Worm (Caenorhabditis elegans) whole organism, L1 larva: ENCODE data around the gene R02F11.10.

Experiments
- C16A3.4 ChIP-seq: fragments of 150-350 bp; optimal IDR thresholded peaks from 2 replicates; lab custom pipeline; 2014; ENCODE audit warnings: missing biosample characterization, missing genetic modification characterization
- C34B4.2 ChIP-seq: sonication (generic microtip); optimal IDR thresholded peaks from 2 replicates; lab custom pipeline; 2017; ENCODE audit warnings: mild to moderate bottlenecking, missing genetic modification characterization, missing compliant biosample characterization
- F16B12.6 ChIP-seq: fragments of 150-350 bp; optimal IDR thresholded peaks from 2 replicates; lab custom pipeline; 2014; ENCODE audit warnings: missing biosample characterization, missing genetic modification characterization
- Y116A8C.19 ChIP-seq: sonication (generic microtip); optimal IDR thresholded peaks from 2 replicates; lab custom pipeline; 2016; ENCODE audit warnings: missing compliant biosample characterization, missing genetic modification characterization, borderline replicate concordance
- aha-1 ChIP-seq: fragments of 150-350 bp; optimal IDR thresholded peaks from 2 replicates; lab custom pipeline; 2014; ENCODE audit warnings: missing biosample characterization, missing genetic modification characterization
- alr-1 ChIP-seq: fragments of 200-800 bp; sonication (Bioruptor generic); optimal IDR thresholded peaks from 2 replicates; lab custom pipeline; 2018; ENCODE audit warnings: borderline replicate concordance, mild to moderate bottlenecking, missing genetic modification characterization, missing compliant biosample characterization
- aly-2 ChIP-seq: fragments of 150-350 bp; optimal IDR thresholded peaks from 2 replicates; lab custom pipeline; 2014; ENCODE audit warnings: missing biosample characterization, missing genetic modification characterization
- ceh-63 ChIP-seq: fragments of 200-800 bp; sonication (Bioruptor generic); optimal IDR thresholded peaks from 2 replicates; lab custom pipeline; 2018; ENCODE audit warnings: mild to moderate bottlenecking, missing genetic modification characterization, missing compliant biosample characterization
- ceh-82 ChIP-seq, 3 experiments: fragments of 150-350 bp in 1 of 3; sonication (generic microtip) in 2 of 3; optimal IDR thresholded peaks; 2 replicates each; lab custom pipeline; 2014 to 2017; ENCODE audit warnings: missing biosample characterization in 3 of 3, missing genetic modification characterization in 3 of 3
- ceh-88 ChIP-seq: fragments of 200-800 bp; sonication (Bioruptor generic); IDR thresholded peaks from 2 replicates; pipeline ENCODE4 v1.3.6; 2022; ENCODE audit warnings: missing genetic modification characterization, missing compliant biosample characterization
- ceh-90 ChIP-seq: sonication (generic microtip); optimal IDR thresholded peaks from 2 replicates; lab custom pipeline; 2016; ENCODE audit warnings: missing genetic modification characterization, missing compliant biosample characterization
- dsc-1 ChIP-seq: sonication (generic microtip); optimal IDR thresholded peaks from 2 replicates; lab custom pipeline; 2016; ENCODE audit warnings: mild to moderate bottlenecking, missing genetic modification characterization, missing compliant biosample characterization
- efl-1 ChIP-seq, 4 experiments: fragments of 150-350 bp; optimal IDR thresholded peaks in 3 of 4; peaks in 1 of 4; 1 replicate in 1 of 4; 2 replicates in 3 of 4; lab custom pipeline; 2014; ENCODE audit warnings: missing biosample characterization in 2 of 4, missing genetic modification characterization in 2 of 4, missing genetic modification reagents in 2 of 4
- efl-3 ChIP-seq: fragments of 200-800 bp; sonication (Bioruptor generic); optimal IDR thresholded peaks from 2 replicates; lab custom pipeline; 2018; ENCODE audit warnings: mild to moderate bottlenecking, missing genetic modification characterization, missing compliant biosample characterization
- egl-13 ChIP-seq: sonication (generic microtip); optimal IDR thresholded peaks from 2 replicates; lab custom pipeline; 2016; ENCODE audit warnings: missing genotype, missing genetic modification reagents, missing genetic modification characterization, missing compliant biosample characterization
- elt-2 ChIP-seq: sonication (generic microtip); optimal IDR thresholded peaks from 2 replicates; lab custom pipeline; 2016; ENCODE audit warnings: missing genetic modification characterization, mild to moderate bottlenecking, inconsistent platforms, missing compliant biosample characterization, missing genetic modification reagents
- elt-3 ChIP-seq, 6 experiments: fragments of 150-350 bp in 1 of 6; sonication (generic microtip); optimal IDR thresholded peaks; 2 replicates each; lab custom pipeline; 2017 to 2018; ENCODE audit warnings: missing biosample characterization in 6 of 6, missing genetic modification characterization in 6 of 6, inconsistent platforms in 1 of 6
- fkh-8 ChIP-seq: sonication (generic microtip); optimal IDR thresholded peaks from 2 replicates; lab custom pipeline; 2016; ENCODE audit warnings: mild to moderate bottlenecking, missing genetic modification characterization, missing compliant biosample characterization
- fos-1 ChIP-seq: fragments of 150-350 bp; optimal IDR thresholded peaks from 2 replicates; lab custom pipeline; 2014; ENCODE audit warnings: missing biosample characterization, missing genetic modification characterization
- hlh-17 ChIP-seq: fragments of 200-800 bp; sonication (Bioruptor generic); optimal IDR thresholded peaks from 2 replicates; lab custom pipeline; 2018; ENCODE audit warnings: missing genetic modification characterization, mild to moderate bottlenecking, missing compliant biosample characterization, moderate library complexity, borderline replicate concordance
- hlh-4 ChIP-seq: sonication (generic microtip); optimal IDR thresholded peaks from 2 replicates; lab custom pipeline; 2016; ENCODE audit warnings: mild to moderate bottlenecking, missing genetic modification characterization, missing compliant biosample characterization
- hpl-2 ChIP-seq: fragments of 150-350 bp; optimal IDR thresholded peaks from 2 replicates; lab custom pipeline; 2014; ENCODE audit warnings: missing biosample characterization, missing genetic modification reagents, missing genetic modification characterization
- irx-1 ChIP-seq: sonication (generic microtip); optimal IDR thresholded peaks from 2 replicates; lab custom pipeline; 2016; ENCODE audit warnings: missing genetic modification characterization, missing compliant biosample characterization
- isw-1 ChIP-seq: fragments of 200-800 bp; sonication (Bioruptor generic); IDR thresholded peaks from 2 replicates; pipeline ENCODE4 v1.3.6; 2022; ENCODE audit warnings: missing genetic modification characterization, missing compliant biosample characterization
- lin-13 ChIP-seq: fragments of 150-350 bp; optimal IDR thresholded peaks from 2 replicates; lab custom pipeline; 2014; ENCODE audit warnings: missing biosample characterization, missing genetic modification reagents, missing genetic modification characterization
- lin-14 ChIP-seq: fragments of 200-800 bp; sonication (Bioruptor generic); optimal IDR thresholded peaks from 2 replicates; lab custom pipeline; 2018; ENCODE audit warnings: mild to moderate bottlenecking, missing genetic modification characterization, moderate library complexity, missing compliant biosample characterization
- lin-15B ChIP-seq: fragments of 150-350 bp; sonication (generic microtip); optimal IDR thresholded peaks from 3 replicates; lab custom pipeline; 2014; ENCODE audit warnings: missing biosample characterization, missing genetic modification characterization
- lin-35 ChIP-seq, 2 experiments: fragments of 150-350 bp; optimal IDR thresholded peaks; 2 replicates each; lab custom pipeline; 2014; ENCODE audit warnings: missing biosample characterization in 2 of 2, missing genetic modification characterization in 2 of 2, missing genetic modification reagents in 2 of 2
- lin-39 ChIP-seq: fragments of 150-350 bp; optimal IDR thresholded peaks from 2 replicates; lab custom pipeline; 2014; ENCODE audit warnings: missing biosample characterization, missing genetic modification reagents, missing genetic modification characterization
- lsy-2 ChIP-seq, 2 experiments: fragments of 150-350 bp; optimal IDR thresholded peaks; 2 replicates each; lab custom pipeline; 2014; ENCODE audit warnings: missing biosample characterization in 2 of 2, missing genetic modification characterization in 2 of 2
- mab-9 ChIP-seq: fragments of 200-800 bp; sonication (Bioruptor generic); IDR thresholded peaks from 2 replicates; pipeline ENCODE4 v1.3.6; 2022; ENCODE audit warnings: missing genetic modification reagents, missing genetic modification characterization, missing compliant biosample characterization
- mdl-1 ChIP-seq, 2 experiments: fragments of 150-350 bp; optimal IDR thresholded peaks; 2 replicates each; lab custom pipeline; 2014 to 2017; ENCODE audit warnings: missing biosample characterization in 2 of 2, missing genetic modification characterization in 2 of 2, inconsistent platforms in 1 of 2
- mep-1 ChIP-seq: fragments of 150-350 bp; optimal IDR thresholded peaks from 2 replicates; lab custom pipeline; 2014; ENCODE audit warnings: missing biosample characterization, missing genetic modification characterization
- nhr-19 ChIP-seq: fragments of 200-800 bp; sonication (Bioruptor generic); conservative IDR thresholded peaks from 2 replicates; pipeline ENCODE4 v1.3.6; 2022; ENCODE audit warnings: missing genetic modification characterization, missing compliant biosample characterization
- nhr-237 ChIP-seq: fragments of 150-350 bp; optimal IDR thresholded peaks from 2 replicates; lab custom pipeline; 2014; ENCODE audit warnings: missing biosample characterization, missing genetic modification characterization
- nhr-28 ChIP-seq: fragments of 150-350 bp; optimal IDR thresholded peaks from 2 replicates; lab custom pipeline; 2014; ENCODE audit warnings: missing biosample characterization, missing genetic modification characterization
- nhr-47 ChIP-seq: sonication (generic microtip); optimal IDR thresholded peaks from 2 replicates; lab custom pipeline; 2016; ENCODE audit warnings: mild to moderate bottlenecking, missing genetic modification characterization, moderate library complexity, missing compliant biosample characterization
- nhr-84 ChIP-seq: sonication (generic microtip); optimal IDR thresholded peaks from 2 replicates; lab custom pipeline; 2017; ENCODE audit warnings: missing biosample characterization, missing genetic modification characterization
- pax-3 ChIP-seq: fragments of 200-800 bp; sonication (Bioruptor generic); optimal IDR thresholded peaks from 2 replicates; lab custom pipeline; 2018; ENCODE audit warnings: mild to moderate bottlenecking, missing genetic modification characterization, moderate library complexity, missing compliant biosample characterization
- rnt-1 ChIP-seq: sonication (generic microtip); optimal IDR thresholded peaks from 2 replicates; lab custom pipeline; 2016; ENCODE audit warnings: mild to moderate bottlenecking, missing genetic modification characterization, moderate library complexity, missing compliant biosample characterization
- skn-1 ChIP-seq: fragments of 150-350 bp; optimal IDR thresholded peaks from 2 replicates; lab custom pipeline; 2014; ENCODE audit warnings: missing biosample characterization, missing genetic modification characterization
- snu-23 ChIP-seq: sonication (generic microtip); optimal IDR thresholded peaks from 2 replicates; lab custom pipeline; 2016; ENCODE audit warnings: missing genetic modification characterization, missing compliant biosample characterization
- sox-4 ChIP-seq: sonication (generic microtip); optimal IDR thresholded peaks from 2 replicates; lab custom pipeline; 2016; ENCODE audit warnings: missing genetic modification characterization, missing compliant biosample characterization
- sptf-1 ChIP-seq: fragments of 150-350 bp; optimal IDR thresholded peaks from 2 replicates; lab custom pipeline; 2014; ENCODE audit warnings: missing biosample characterization, missing genetic modification characterization
- sup-37 ChIP-seq: fragments of 200-800 bp; sonication (Bioruptor generic); optimal IDR thresholded peaks from 2 replicates; lab custom pipeline; 2018; ENCODE audit warnings: mild to moderate bottlenecking, missing genetic modification characterization, missing compliant biosample characterization
- swsn-7 ChIP-seq: sonication (generic microtip); optimal IDR thresholded peaks from 2 replicates; lab custom pipeline; 2016; ENCODE audit warnings: missing genetic modification characterization, missing compliant biosample characterization
- unc-130 ChIP-seq: fragments of 150-350 bp; optimal IDR thresholded peaks from 2 replicates; lab custom pipeline; 2017; ENCODE audit warnings: missing biosample characterization, missing genetic modification characterization, inconsistent platforms
- unc-30 ChIP-seq: sonication (generic microtip); optimal IDR thresholded peaks from 2 replicates; lab custom pipeline; 2017; ENCODE audit warnings: missing biosample characterization, missing genetic modification characterization
- unc-98 ChIP-seq: fragments of 200-800 bp; sonication (Bioruptor generic); IDR thresholded peaks from 2 replicates; pipeline ENCODE4 v1.3.6; 2022; ENCODE audit warnings: missing genetic modification characterization, missing compliant biosample characterization
- zag-1 ChIP-seq: fragments of 150-350 bp; optimal IDR thresholded peaks from 2 replicates; lab custom pipeline; 2014; ENCODE audit warnings: missing biosample characterization, missing genetic modification characterization
- zip-4 ChIP-seq: fragments of 200-800 bp; sonication (Bioruptor generic); optimal IDR thresholded peaks from 2 replicates; lab custom pipeline; 2018; ENCODE audit warnings: mild to moderate bottlenecking, missing genetic modification characterization, moderate library complexity, missing compliant biosample characterization

R02F11.10 gene

ce11 chrV:4788823-4789222 is at the start of gene R02F11.10:
Gene R02F11.10 (plus strand): TSS chrV:4789123.
- TF ChIP-seq aha-1 (tag; lab: Kevin White, UChicago) (no peak), unc-30 (tag; lab: Kevin White, UChicago) (no peak), ceh-90 (tag; lab: Kevin White, UChicago) (no peak), sup-37 (GFP tag; lab: Kevin White, UChicago) (no peak), nhr-28 (tag; lab: Kevin White, UChicago) (no peak), egl-13 (no peak), ceh-63 (GFP tag; lab: Kevin White, UChicago) (no peak), dsc-1 (tag; lab: Kevin White, UChicago) (no peak), pax-3 (tag; lab: Kevin White, UChicago) (no peak), unc-98 (GFP tag; lab: Robert Waterston, UW) (no peak), unc-130 (no peak), lin-15B (tag; lab: Kevin White, UChicago) (no peak), C16A3.4 (no peak)

ce11 chrV:4742190-4742589 is 46.7 kb upstream of the R02F11.10 start, which contains the start of gene ugt-61:
Gene ugt-61 (plus strand): TSS chrV:4742422.
- TF ChIP-seq egl-13: no peak
- no peak for TF ChIP-seq Y116A8C.19 (tag; lab: Kevin White, UChicago)
- no peak for TF ChIP-seq nhr-47
- peak in 1 of 6 experiments; percentile 9 for TF ChIP-seq elt-3 (tag; optimal IDR thresholded peaks at IDR 0.05; lab: Kevin White, UChicago)
- TF ChIP-seq mdl-1 (tag; optimal IDR thresholded peaks at IDR 0.05; lab: Kevin White, UChicago): no peak
- TF ChIP-seq efl-3: no peak
- TF ChIP-seq skn-1 (tag; lab: Kevin White, UChicago): no peak
- TF ChIP-seq alr-1 (tag; lab: Kevin White, UChicago): no peak
- TF ChIP-seq ceh-82 (tag; optimal IDR thresholded peaks at IDR 0.05; lab: Kevin White, UChicago): no peak
- TF ChIP-seq aha-1 (tag; lab: Kevin White, UChicago): no peak
- TF ChIP-seq F16B12.6: no peak
- TF ChIP-seq irx-1: no peak
- no peak for TF ChIP-seq sup-37 (GFP tag; lab: Kevin White, UChicago)
- TF ChIP-seq hlh-4 (tag; lab: Kevin White, UChicago): no peak
- TF ChIP-seq ceh-90 (tag; lab: Kevin White, UChicago): no peak
- TF ChIP-seq swsn-7 (tag; lab: Kevin White, UChicago): no peak
- TF ChIP-seq hlh-17 (GFP tag; lab: Kevin White, UChicago): no peak
- TF ChIP-seq sptf-1 (tag; lab: Kevin White, UChicago): no peak
- TF ChIP-seq fos-1: no peak
- no peak for TF ChIP-seq nhr-237
- no peak for TF ChIP-seq lin-39 (tag; lab: Kevin White, UChicago)
- TF ChIP-seq zip-4: no peak
- no peak for TF ChIP-seq lsy-2 (tag; optimal IDR thresholded peaks at IDR 0.05; lab: Kevin White, UChicago)
- no peak for TF ChIP-seq nhr-28 (tag; lab: Kevin White, UChicago)
- TF ChIP-seq mep-1 (tag; lab: Kevin White, UChicago): peak; percentile 13
- TF ChIP-seq hpl-2 (GFP tag; lab: Kevin White, UChicago): no peak
- TF ChIP-seq rnt-1 (tag; lab: Kevin White, UChicago): peak; percentile 22
- TF ChIP-seq nhr-19 (GFP tag; lab: Robert Waterston, UW): no peak
- no peak for TF ChIP-seq ceh-88 (GFP tag; lab: Robert Waterston, UW)
- no peak for TF ChIP-seq C34B4.2 (tag; lab: Kevin White, UChicago)
- no peak for TF ChIP-seq fkh-8
- peak in 1 of 2 experiments; percentile 10 for TF ChIP-seq efl-1 (optimal IDR thresholded peaks at IDR 0.05; lab: Kevin White, UChicago)
- TF ChIP-seq efl-1 (GFP tag; optimal IDR thresholded peaks at IDR 0.05 in 1 of 2; lab: Kevin White, UChicago): peak in 1 of 2 experiments; percentile 93
- TF ChIP-seq unc-130: no peak
- TF ChIP-seq sox-4: no peak
- TF ChIP-seq lin-35 (GFP tag; optimal IDR thresholded peaks at IDR 0.05; lab: Kevin White, UChicago): peak in 1 of 2 experiments; percentile 15
- no peak for TF ChIP-seq elt-2
- TF ChIP-seq lin-14: peak; percentile 73
- TF ChIP-seq lin-13 (GFP tag; lab: Kevin White, UChicago): no peak
- TF ChIP-seq aly-2 (tag; lab: Kevin White, UChicago): no peak
- no peak for TF ChIP-seq mab-9 (GFP tag; lab: Robert Waterston, UW)
- no peak for TF ChIP-seq nhr-84
- no peak for TF ChIP-seq isw-1 (GFP tag; lab: Robert Waterston, UW)
- TF ChIP-seq zag-1 (tag; lab: Kevin White, UChicago): no peak
- TF ChIP-seq snu-23 (GFP tag; lab: Kevin White, UChicago): peak; percentile 41
